Fruit fly (Drosophila melanogaster): ENCODE results near the gene CG11226.

CG11226 gene

dm6 chr3L:22864254-22865060 lies 27.6 kb downstream of the CG11226 start, which contains the start of gene CG33170:
Gene CG33170 (plus strand): TSS chr3L:22864600.
- TF ChIP-seq CG7963 (GFP tag; IDR thresholded peaks at IDR 0.05; ENCODE audit: partially characterized antibody) (0 out of 3 replicates have a peak, but pooled peaks have one; percentile 7), crp (GFP tag; optimal IDR thresholded peaks at IDR 0.05) (peak in 1 of 2 experiments; percentile 84), Pdp1 (GFP tag; optimal IDR thresholded peaks at IDR 0.05) (peak in 1 of 2 experiments; percentile 98), sob (GFP tag; IDR thresholded peaks at IDR 0.05) (no peak), Trl (optimal IDR thresholded peaks at IDR 0.05) (peak; percentile 20 to 25), Trl (GFP tag; optimal IDR thresholded peaks at IDR 0.05) (no peak), CG2712 (tag; optimal IDR thresholded peaks at IDR 0.05) (no peak), Med (GFP tag) (peak; percentile 84), dysf (GFP tag; IDR thresholded peaks at IDR 0.05) (peak; percentile 31; the same call in 1 of the 3 replicates), dmrt11E (tag; optimal IDR thresholded peaks at IDR 0.05) (no peak), CG13424 (tag; optimal IDR thresholded peaks at IDR 0.05) (no peak), CG8388 (GFP tag; optimal IDR thresholded peaks at IDR 0.05) (no peak), esg (GFP tag; conservative IDR thresholded peaks at IDR 0.05) (no peak), pzg (GFP tag; optimal IDR thresholded peaks at IDR 0.05) (peak; percentile 12), Vsx1 (GFP tag; optimal IDR thresholded peaks at IDR 0.05) (no peak), CkIIα-i1 (GFP tag; IDR thresholded peaks at IDR 0.05) (no peak), unc-4 (GFP tag; IDR thresholded peaks at IDR 0.05; ENCODE audit: partially characterized antibody) (0 out of 2 replicates have a peak, but pooled peaks have one; percentile 10), CG3847 (GFP tag; IDR thresholded peaks at IDR 0.05) (no peak), CG15696 (tag; optimal IDR thresholded peaks at IDR 0.05) (no peak), ci (GFP tag; IDR thresholded peaks at IDR 0.05) (0 out of 3 replicates have a peak, but pooled peaks have one; percentile 68), CG30403 (GFP tag; optimal IDR thresholded peaks at IDR 0.05) (no peak), CG15514 (GFP tag; optimal IDR thresholded peaks at IDR 0.05) (peak; percentile 45), CG1602 (GFP tag; optimal IDR thresholded peaks at IDR 0.05) (no peak), seq (GFP tag; IDR thresholded peaks at IDR 0.05) (peak; percentile 41; the same call in 1 of the 2 replicates), Bgb (GFP tag; IDR thresholded peaks at IDR 0.05; ENCODE audit: partially characterized antibody) (peak; percentile 42; the same call in 1 of the 2 replicates), sd (tag; optimal IDR thresholded peaks at IDR 0.05) (peak; percentile 66), CG34376 (GFP tag; optimal IDR thresholded peaks at IDR 0.05) (peak; percentile 6), sens (GFP tag) (peak; percentile 80), B-H2 (GFP tag; optimal IDR thresholded peaks at IDR 0.05) (no peak), run (tag; optimal IDR thresholded peaks at IDR 0.05) (peak; percentile 59), zfh1 (GFP tag; IDR thresholded peaks at IDR 0.05) (no peak), onecut (GFP tag; IDR thresholded peaks at IDR 0.05) (peak; percentile 41; the same call in 1 of the 2 replicates), Adf1 (GFP tag; IDR thresholded peaks at IDR 0.05) (peak; percentile 46; the same call in 1 of the 2 replicates), Dip3 (GFP tag; optimal IDR thresholded peaks at IDR 0.05) (peak; percentile 1), CG3407 (GFP tag; optimal IDR thresholded peaks at IDR 0.05) (no peak), Lpt (GFP tag; optimal IDR thresholded peaks at IDR 0.05) (no peak), tap (tag; optimal IDR thresholded peaks at IDR 0.05) (no peak), CG34422 (GFP tag; IDR thresholded peaks at IDR 0.05) (0 out of 3 replicates have a peak, but pooled peaks have one; percentile 32), CG11093 (GFP tag; IDR thresholded peaks at IDR 0.05) (no peak), cad (GFP tag; optimal IDR thresholded peaks at IDR 0.05) (no peak), CG6765 (GFP tag; optimal IDR thresholded peaks at IDR 0.05) (peak; percentile 12), mam (GFP tag; optimal IDR thresholded peaks at IDR 0.05) (no peak), CG31365 (tag; optimal IDR thresholded peaks at IDR 0.05) (no peak), CG10543 (GFP tag; optimal IDR thresholded peaks at IDR 0.05) (peak; percentile 53), Nf-YB (GFP tag; optimal IDR thresholded peaks at IDR 0.05) (no peak), CG3281 (GFP tag; optimal IDR thresholded peaks at IDR 0.05) (no peak), sc (optimal IDR thresholded peaks at IDR 0.05) (no peak), sc (GFP tag; optimal IDR thresholded peaks at IDR 0.05) (peak; percentile 22), Xbp1 (GFP tag; optimal IDR thresholded peaks at IDR 0.05) (no peak)

Measured in whole organism, embryonic.